Fruit fly (Drosophila melanogaster) whole organism, prepupa: ENCODE measurements around the gene Tango6.
A peak's percentile ranks its signal among the peaks of the same experiment; 100 is the strongest.

Experiments used
- CG10631 ChIP-seq: fragments of 200-800 bp; sonication (Bioruptor generic); optimal IDR thresholded peaks from 2 replicates; lab custom pipeline; 2016; ENCODE audit warnings: missing biosample characterization, missing genetic modification characterization
- CG10669 ChIP-seq: fragments of 200-800 bp; sonication (Bioruptor generic); optimal IDR thresholded peaks from 3 replicates; lab custom pipeline; 2018; ENCODE audit warnings: missing biosample characterization, mild to moderate bottlenecking, missing genetic modification characterization, moderate library complexity
- CG11294 ChIP-seq: fragments of 200-800 bp; sonication (Bioruptor generic); IDR thresholded peaks from 2 replicates; pipeline ENCODE4 v1.3.6; 2022; ENCODE audit warnings: missing biosample characterization, missing genetic modification characterization
- CG11762 ChIP-seq: fragments of 200-800 bp; sonication (Bioruptor generic); optimal IDR thresholded peaks from 3 replicates; lab custom pipeline; 2016; ENCODE audit warnings: missing biosample characterization, missing genetic modification characterization; ENCODE audit not compliant: insufficient read depth
- CG11902 ChIP-seq: fragments of 200-800 bp; sonication (Bioruptor generic); optimal IDR thresholded peaks from 3 replicates; lab custom pipeline; 2016; ENCODE audit warnings: missing biosample characterization, missing genetic modification characterization
- CG15336 ChIP-seq: fragments of 200-800 bp; sonication (Bioruptor generic); IDR thresholded peaks from 2 replicates; pipeline ENCODE4 v1.3.6; 2022; ENCODE audit warnings: missing biosample characterization, missing genetic modification characterization
- CG31627 ChIP-seq: fragments of 200-800 bp; sonication (Bioruptor generic); optimal IDR thresholded peaks from 3 replicates; lab custom pipeline; 2016; ENCODE audit warnings: missing biosample characterization, missing genetic modification characterization
- CG32006 ChIP-seq: fragments of 200-800 bp; sonication (Bioruptor generic); optimal IDR thresholded peaks from 3 replicates; lab custom pipeline; 2017; ENCODE audit warnings: missing biosample characterization, mild to moderate bottlenecking, missing genetic modification characterization
- CG34406 ChIP-seq: fragments of 200-800 bp; sonication (Bioruptor generic); optimal IDR thresholded peaks from 3 replicates; lab custom pipeline; 2016; ENCODE audit warnings: missing biosample characterization, missing genetic modification characterization
- CG3919 ChIP-seq: fragments of 200-800 bp; sonication (Bioruptor generic); optimal IDR thresholded peaks from 3 replicates; lab custom pipeline; 2016; ENCODE audit warnings: missing biosample characterization, missing genetic modification characterization
- CG4318 ChIP-seq: fragments of 200-800 bp; sonication (Bioruptor generic); optimal IDR thresholded peaks from 3 replicates; lab custom pipeline; 2017; ENCODE audit warnings: missing biosample characterization, mild to moderate bottlenecking, missing genetic modification characterization
- CG6276 ChIP-seq: fragments of 200-800 bp; sonication (Bioruptor generic); optimal IDR thresholded peaks from 2 replicates; lab custom pipeline; 2017; ENCODE audit warnings: missing biosample characterization, mild to moderate bottlenecking, missing genetic modification characterization
- CG6792 ChIP-seq: fragments of 200-800 bp; sonication (Bioruptor generic); optimal IDR thresholded peaks from 3 replicates; lab custom pipeline; 2016; ENCODE audit warnings: missing biosample characterization, missing genetic modification characterization
- CG6808 ChIP-seq: fragments of 200-800 bp; sonication (Bioruptor generic); optimal IDR thresholded peaks from 3 replicates; lab custom pipeline; 2017; ENCODE audit warnings: missing biosample characterization, missing genetic modification characterization, mild to moderate bottlenecking, moderate library complexity, missing genetic modification reagents
- CG8119 ChIP-seq: fragments of 200-800 bp; sonication (Bioruptor generic); IDR thresholded peaks from 3 replicates; pipeline ENCODE4 v1.3.6; 2022; ENCODE audit warnings: missing biosample characterization, missing genetic modification characterization
- CG8632 ChIP-seq: fragments of 200-800 bp; sonication (Bioruptor generic); optimal IDR thresholded peaks from 3 replicates; lab custom pipeline; 2016; ENCODE audit warnings: missing biosample characterization, missing genetic modification characterization
- Eip75B ChIP-seq: fragments of 200-800 bp; sonication (Bioruptor generic); optimal IDR thresholded peaks from 3 replicates; lab custom pipeline; 2016; ENCODE audit warnings: missing biosample characterization, missing genetic modification characterization
- Eip78C ChIP-seq: fragments of 200-800 bp; sonication (Bioruptor generic); peaks from one replicate; lab custom pipeline; 2016; ENCODE audit warnings: missing biosample characterization, missing genetic modification characterization
- Eip93F ChIP-seq: fragments of 200-800 bp; sonication (Bioruptor generic); optimal IDR thresholded peaks from 2 replicates; lab custom pipeline; 2016; ENCODE audit warnings: missing biosample characterization, mild to moderate bottlenecking, missing genetic modification characterization
- Ets21C ChIP-seq: fragments of 200-800 bp; sonication (Bioruptor generic); optimal IDR thresholded peaks from 3 replicates; lab custom pipeline; 2016; ENCODE audit warnings: missing biosample characterization, missing genetic modification characterization
- Ets96B ChIP-seq: fragments of 200-800 bp; optimal IDR thresholded peaks from 2 replicates; lab custom pipeline; 2019; ENCODE audit warnings: missing biosample characterization, mild to moderate bottlenecking, missing genetic modification characterization, moderate library complexity
- Hr38 ChIP-seq: sonication (Bioruptor generic); optimal IDR thresholded peaks from 2 replicates; lab custom pipeline; 2016; ENCODE audit warnings: missing biosample characterization, missing genetic modification characterization
- Hr4 ChIP-seq: fragments of 200-800 bp; sonication (Bioruptor generic); optimal IDR thresholded peaks from 3 replicates; lab custom pipeline; 2016; ENCODE audit warnings: missing biosample characterization, missing genetic modification characterization
- Met ChIP-seq: fragments of 200-800 bp; sonication (Bioruptor generic); optimal IDR thresholded peaks from 3 replicates; lab custom pipeline; 2016; ENCODE audit warnings: missing biosample characterization, missing genetic modification characterization
- OdsH ChIP-seq: fragments of 200-800 bp; sonication (Bioruptor generic); optimal IDR thresholded peaks from 3 replicates; lab custom pipeline; 2016; ENCODE audit warnings: missing biosample characterization, missing genetic modification characterization
- Smox ChIP-seq: fragments of 200-800 bp; sonication (Bioruptor generic); optimal IDR thresholded peaks from 3 replicates; lab custom pipeline; 2016; ENCODE audit warnings: missing biosample characterization, missing genetic modification characterization
- Sox14 ChIP-seq: fragments of 200-800 bp; sonication (Bioruptor generic); optimal IDR thresholded peaks from 3 replicates; lab custom pipeline; 2016; ENCODE audit warnings: missing biosample characterization, missing genetic modification characterization
- achi ChIP-seq: fragments of 200-800 bp; sonication (Bioruptor generic); optimal IDR thresholded peaks from 3 replicates; lab custom pipeline; 2016; ENCODE audit warnings: missing biosample characterization, missing genetic modification characterization
- acj6 ChIP-seq: fragments of 200-800 bp; sonication (Bioruptor generic); optimal IDR thresholded peaks from 3 replicates; lab custom pipeline; 2016; ENCODE audit warnings: missing biosample characterization, missing genetic modification characterization
- cyc ChIP-seq: fragments of 200-800 bp; sonication (Bioruptor generic); optimal IDR thresholded peaks from 3 replicates; lab custom pipeline; 2016; ENCODE audit warnings: missing biosample characterization, missing genetic modification characterization
- dac ChIP-seq: fragments of 200-800 bp; sonication (Bioruptor generic); optimal IDR thresholded peaks from 2 replicates; lab custom pipeline; 2017; ENCODE audit warnings: missing biosample characterization, mild to moderate bottlenecking, missing genetic modification characterization
- dsx ChIP-seq: fragments of 200-800 bp; optimal IDR thresholded peaks from 3 replicates; lab custom pipeline; 2019; ENCODE audit warnings: missing biosample characterization, mild to moderate bottlenecking, missing genetic modification characterization, moderate library complexity; ENCODE audit not compliant: poor library complexity, severe bottlenecking
- esn ChIP-seq: fragments of 200-800 bp; sonication (Bioruptor generic); optimal IDR thresholded peaks from 2 replicates; lab custom pipeline; 2016; ENCODE audit warnings: missing biosample characterization, mild to moderate bottlenecking, missing genetic modification characterization, moderate library complexity
- fd85E ChIP-seq: fragments of 200-800 bp; sonication (Bioruptor generic); optimal IDR thresholded peaks from 3 replicates; lab custom pipeline; 2016; ENCODE audit warnings: missing biosample characterization, missing genetic modification characterization
- fkh ChIP-seq: fragments of 200-800 bp; sonication (Bioruptor generic); optimal IDR thresholded peaks from 3 replicates; lab custom pipeline; 2017; ENCODE audit warnings: missing biosample characterization, mild to moderate bottlenecking, missing genetic modification characterization, moderate library complexity
- lz ChIP-seq: fragments of 200-800 bp; sonication (Bioruptor generic); optimal IDR thresholded peaks from 3 replicates; lab custom pipeline; 2016; ENCODE audit warnings: missing biosample characterization, missing genetic modification characterization
- net ChIP-seq: fragments of 200-800 bp; sonication (Bioruptor generic); optimal IDR thresholded peaks from 3 replicates; lab custom pipeline; 2016; ENCODE audit warnings: missing biosample characterization, missing genetic modification characterization
- pdm3 ChIP-seq: fragments of 200-800 bp; sonication (Bioruptor generic); optimal IDR thresholded peaks from 3 replicates; lab custom pipeline; 2016; ENCODE audit warnings: missing biosample characterization, missing genetic modification characterization
- salr ChIP-seq, 2 experiments: fragments of 200-800 bp; sonication (Bioruptor generic); optimal IDR thresholded peaks; 3 replicates each; lab custom pipeline; 2016 to 2018; ENCODE audit warnings: missing biosample characterization in 2 of 2, missing genetic modification characterization in 2 of 2, mild to moderate bottlenecking in 1 of 2
- spab ChIP-seq: fragments of 200-800 bp; sonication (Bioruptor generic); optimal IDR thresholded peaks from 2 replicates; lab custom pipeline; 2017; ENCODE audit warnings: missing biosample characterization, mild to moderate bottlenecking, missing genetic modification characterization, missing genetic modification reagents
- ss ChIP-seq, 2 experiments: fragments of 200-800 bp; sonication (Bioruptor generic); optimal IDR thresholded peaks; 2 replicates in 1 of 2; 3 replicates in 1 of 2; lab custom pipeline; 2017 to 2018; ENCODE audit warnings: mild to moderate bottlenecking in 2 of 2, missing biosample characterization in 2 of 2, missing genetic modification characterization in 2 of 2, moderate library complexity in 1 of 2
- svp ChIP-seq: fragments of 200-800 bp; sonication (Bioruptor generic); peaks from one replicate; lab custom pipeline; 2016; ENCODE audit warnings: missing biosample characterization, missing genetic modification characterization
- topi ChIP-seq: fragments of 200-800 bp; sonication (Bioruptor generic); optimal IDR thresholded peaks from 3 replicates; lab custom pipeline; 2016; ENCODE audit warnings: missing biosample characterization, missing genetic modification characterization
- vri ChIP-seq: fragments of 200-800 bp; sonication (Bioruptor generic); optimal IDR thresholded peaks from 3 replicates; lab custom pipeline; 2016; ENCODE audit warnings: missing biosample characterization, mild to moderate bottlenecking, missing genetic modification characterization

Tango6 gene

DNA sequence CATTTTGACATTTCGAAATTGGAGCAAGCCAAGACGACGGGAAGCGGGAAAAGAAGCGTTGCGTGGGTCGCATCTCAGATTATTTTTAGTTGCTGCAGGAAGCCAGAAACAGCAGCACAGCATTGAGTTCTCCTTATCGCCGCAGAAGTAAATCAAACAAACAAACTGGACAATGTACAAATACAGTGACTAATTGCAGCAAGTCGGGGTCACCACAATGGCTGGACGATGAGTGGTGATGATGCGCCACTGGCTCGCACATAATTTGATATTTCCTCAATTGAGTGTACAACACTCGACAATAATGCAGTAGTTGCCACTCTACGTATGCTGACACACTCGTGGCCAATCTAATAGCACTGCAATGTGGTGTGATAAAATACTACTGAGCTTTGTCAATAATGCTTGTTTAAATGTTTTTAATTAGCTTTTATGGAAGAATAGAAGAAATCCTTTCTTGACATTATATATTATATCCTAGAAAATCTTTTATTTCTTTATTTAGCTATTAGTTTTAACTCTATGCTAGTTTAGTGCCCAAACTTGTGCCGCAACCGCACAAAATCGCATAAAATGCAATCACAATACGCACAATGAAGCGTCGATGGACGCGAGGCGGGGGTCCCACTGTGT, 13.2 kb downstream of the Tango6 start (continued):
- TF ChIP-seq lz (GFP tag; lab: Kevin White, UChicago) (peak; percentile 21), CG6276 (GFP tag; lab: Kevin White, UChicago) (peak; percentile 86), dsx (GFP tag; lab: Kevin White, UChicago) (peak; percentile 69), ss (GFP tag; optimal IDR thresholded peaks at IDR 0.05; lab: Kevin White, UChicago) (peak; percentile 34 to 57), CG8632 (GFP tag; lab: Kevin White, UChicago) (peak; percentile 49), acj6 (GFP tag; lab: Kevin White, UChicago) (peak; percentile 55), vri (GFP tag; lab: Kevin White, UChicago) (no peak), CG32006 (GFP tag; lab: Kevin White, UChicago) (peak; percentile 89), CG3919 (peak; percentile 66), cyc (GFP tag; lab: Kevin White, UChicago) (no peak), fkh (GFP tag; lab: Kevin White, UChicago) (no peak), fd85E (GFP tag; lab: Kevin White, UChicago) (no peak), pdm3 (GFP tag; lab: Kevin White, UChicago) (peak; percentile 73), Hr4 (GFP tag; lab: Kevin White, UChicago) (peak; percentile 88), Met (peak; percentile 30), Hr38 (GFP tag; lab: Kevin White, UChicago) (no peak), CG11902 (GFP tag; lab: Kevin White, UChicago) (no peak), OdsH (peak; percentile 71), CG8119 (GFP tag; lab: Robert Waterston, UW) (peak; percentile 90), Eip75B (GFP tag; lab: Kevin White, UChicago) (peak; percentile 65), Eip93F (GFP tag; lab: Kevin White, UChicago) (no peak), CG4318 (GFP tag; lab: Kevin White, UChicago) (peak; percentile 71), salr (GFP tag; optimal IDR thresholded peaks at IDR 0.05; lab: Kevin White, UChicago) (peak in 1 of 2 experiments; percentile 75)

DNA sequence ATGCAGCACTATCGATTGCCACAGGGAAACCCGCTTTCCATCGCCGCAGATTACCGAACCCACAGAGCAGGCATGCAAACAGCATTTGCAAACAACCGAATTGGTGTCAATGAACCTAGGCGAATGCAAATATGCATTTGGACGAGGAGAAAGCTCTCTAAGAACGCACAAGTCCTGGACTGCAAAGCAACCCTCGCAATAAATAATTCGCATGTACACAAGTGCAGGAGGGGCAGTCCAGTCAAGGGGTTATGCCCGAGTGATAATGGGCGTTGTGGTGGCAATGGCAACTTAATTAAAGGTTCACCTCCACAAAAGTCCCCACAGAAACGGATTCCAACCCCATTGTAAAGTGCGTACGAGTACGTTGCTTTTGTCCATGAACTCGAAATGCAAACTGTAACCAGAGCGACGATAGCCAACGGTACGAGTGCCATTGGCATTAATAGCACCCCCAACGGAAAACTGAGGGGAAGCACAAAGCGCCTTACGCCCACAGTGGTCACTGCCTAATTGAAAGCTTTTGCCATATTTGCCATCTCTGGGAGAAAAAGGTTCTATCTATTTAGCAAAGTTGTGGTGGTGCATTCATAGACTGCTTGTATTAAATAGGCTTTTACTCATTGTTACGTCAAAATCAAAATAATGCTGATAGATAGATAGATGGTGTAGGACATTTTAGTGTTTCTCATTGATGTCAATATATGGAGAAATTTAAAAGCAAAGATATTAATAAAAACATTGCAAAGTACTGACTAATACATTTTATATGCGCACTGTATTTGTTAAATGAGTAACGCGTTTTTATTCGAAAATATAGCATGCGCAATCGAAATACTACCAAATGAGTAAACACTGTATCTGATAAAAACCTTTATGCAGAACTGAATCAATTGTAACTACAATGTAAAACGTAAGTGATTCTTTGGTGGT, 14.3 kb downstream of the Tango6 start:
- TF ChIP-seq CG31627 (GFP tag; lab: Kevin White, UChicago) = peak; percentile 52
- TF ChIP-seq svp (GFP tag; lab: Kevin White, UChicago) = peak; percentile 68
- peak; percentile 33 for TF ChIP-seq pdm3 (GFP tag; lab: Kevin White, UChicago)
- no peak for TF ChIP-seq CG15336
- TF ChIP-seq CG32006 (GFP tag; lab: Kevin White, UChicago) = peak; percentile 36
- no peak for TF ChIP-seq CG11294 (GFP tag; lab: Robert Waterston, UW)
- peak; percentile 48 for TF ChIP-seq Sox14
- no peak for TF ChIP-seq vri (GFP tag; lab: Kevin White, UChicago)
- TF ChIP-seq Eip78C = peak; percentile 73
- 0 out of 3 replicates have a peak, but pooled peaks have one; percentile 16 for TF ChIP-seq CG8119 (GFP tag; lab: Robert Waterston, UW)
- TF ChIP-seq esn (GFP tag; lab: Kevin White, UChicago) = peak; percentile 52
- peak; percentile 40 for TF ChIP-seq dsx (GFP tag; lab: Kevin White, UChicago)
- peak; percentile 44 for TF ChIP-seq lz (GFP tag; lab: Kevin White, UChicago)
- TF ChIP-seq ss (GFP tag; optimal IDR thresholded peaks at IDR 0.05; lab: Kevin White, UChicago) = peak in 1 of 2 experiments; percentile 28
- TF ChIP-seq Eip93F (GFP tag; lab: Kevin White, UChicago) = no peak
- no peak for TF ChIP-seq fkh (GFP tag; lab: Kevin White, UChicago)
- peak; percentile 19 for TF ChIP-seq CG8632 (GFP tag; lab: Kevin White, UChicago)
- TF ChIP-seq Ets96B (tag; lab: Kevin White, UChicago) = peak; percentile 30
- no peak for TF ChIP-seq CG3919
- TF ChIP-seq spab (GFP tag; lab: Kevin White, UChicago) = no peak
- no peak for TF ChIP-seq net
- peak; percentile 34 for TF ChIP-seq CG10631 (GFP tag; lab: Kevin White, UChicago)
- no peak for TF ChIP-seq Ets21C (GFP tag; lab: Kevin White, UChicago)
- TF ChIP-seq Smox = peak; percentile 29
- peak; percentile 42 for TF ChIP-seq Met
- TF ChIP-seq CG10669 (GFP tag; lab: Kevin White, UChicago) = no peak
- TF ChIP-seq CG34406 (GFP tag; lab: Kevin White, UChicago) = peak; percentile 33
- no peak for TF ChIP-seq CG11762 (GFP tag; lab: Kevin White, UChicago)
- peak; percentile 51 for TF ChIP-seq acj6 (GFP tag; lab: Kevin White, UChicago)
- peak; percentile 17 for TF ChIP-seq Eip75B (GFP tag; lab: Kevin White, UChicago)
- TF ChIP-seq dac (GFP tag; lab: Kevin White, UChicago) = no peak
- peak; percentile 5 for TF ChIP-seq CG6792
- peak; percentile 0 for TF ChIP-seq achi (GFP tag; lab: Kevin White, UChicago)
- TF ChIP-seq topi (GFP tag; lab: Kevin White, UChicago) = no peak
- TF ChIP-seq CG6808 (GFP tag; lab: Kevin White, UChicago) = no peak
